Worm (Caenorhabditis elegans) whole organism, young adult: ENCODE data around the gene ZK121.2.

Source experiments
- C06A6.2 ChIP-seq: fragments of 200-800 bp; sonication (Bioruptor generic); conservative IDR thresholded peaks from 2 replicates; pipeline ENCODE4 v1.3.6; 2022; ENCODE audit warnings: missing genetic modification characterization, missing compliant biosample characterization
- C17E4.6 ChIP-seq: fragments of 200-800 bp; sonication (Bioruptor generic); IDR thresholded peaks from 2 replicates; pipeline ENCODE4 v1.3.6; 2022; ENCODE audit warnings: missing genetic modification reagents, missing genetic modification characterization, missing compliant biosample characterization
- F37B4.10 ChIP-seq: fragments of 200-800 bp; sonication (Bioruptor generic); IDR thresholded peaks from 2 replicates; pipeline ENCODE4 v1.3.6; 2022; ENCODE audit warnings: missing genetic modification characterization, missing compliant biosample characterization
- F52B5.7 ChIP-seq: sonication (generic microtip); optimal IDR thresholded peaks from 2 replicates; lab custom pipeline; 2016; ENCODE audit warnings: mild to moderate bottlenecking, missing genetic modification characterization, missing compliant biosample characterization
- F57C9.4 ChIP-seq: sonication (generic microtip); optimal IDR thresholded peaks from 2 replicates; lab custom pipeline; 2017; ENCODE audit warnings: mild to moderate bottlenecking, missing genetic modification characterization, missing compliant biosample characterization
- T26A5.8 ChIP-seq: sonication (generic microtip); optimal IDR thresholded peaks from 2 replicates; lab custom pipeline; 2016; ENCODE audit warnings: missing genetic modification characterization, missing compliant biosample characterization
- Y56A3A.18 ChIP-seq: fragments of 200-800 bp; sonication (Bioruptor generic); IDR thresholded peaks from 2 replicates; pipeline ENCODE4 v1.3.6; 2022; ENCODE audit warnings: missing genetic modification reagents, missing genetic modification characterization, missing compliant biosample characterization
- ZK185.1 ChIP-seq: sonication (generic microtip); optimal IDR thresholded peaks from 2 replicates; lab custom pipeline; 2016; ENCODE audit warnings: mild to moderate bottlenecking, missing genetic modification characterization, missing compliant biosample characterization; ENCODE audit not compliant: poor library complexity, severe bottlenecking
- aptf-2 ChIP-seq: fragments of 200-800 bp; sonication (Bioruptor generic); conservative IDR thresholded peaks from 2 replicates; pipeline ENCODE4 v1.3.6; 2022; ENCODE audit warnings: missing genetic modification reagents, missing genetic modification characterization, missing compliant biosample characterization
- attf-3 ChIP-seq: fragments of 200-800 bp; sonication (Bioruptor generic); conservative IDR thresholded peaks from 2 replicates; pipeline ENCODE4 v1.3.6; 2022; ENCODE audit warnings: missing genetic modification reagents, missing genetic modification characterization, missing compliant biosample characterization
- attf-5 ChIP-seq: fragments of 200-800 bp; sonication (Bioruptor generic); optimal IDR thresholded peaks from 2 replicates; lab custom pipeline; 2018; ENCODE audit warnings: mild to moderate bottlenecking, missing genetic modification characterization, missing compliant biosample characterization
- bed-2 ChIP-seq: fragments of 200-800 bp; sonication (Bioruptor generic); IDR thresholded peaks from 2 replicates; pipeline ENCODE4 v1.3.6; 2022; ENCODE audit warnings: missing genetic modification reagents, missing genetic modification characterization, missing compliant biosample characterization
- cebp-1 ChIP-seq, 2 experiments: fragments of 200-800 bp in 1 of 2; sonication (Bioruptor generic) in 1 of 2; sonication (generic microtip) in 1 of 2; IDR thresholded peaks in 1 of 2; optimal IDR thresholded peaks in 1 of 2; 2 replicates each; pipeline versions ENCODE4 v1.3.6 to Lab custom; 2017 to 2022; ENCODE audit warnings: missing compliant biosample characterization in 2 of 2, missing genetic modification characterization in 2 of 2, mild to moderate bottlenecking in 1 of 2, missing genetic modification reagents in 1 of 2, moderate library complexity in 1 of 2
- ceh-40 ChIP-seq: fragments of 200-800 bp; sonication (Bioruptor generic); IDR thresholded peaks from 2 replicates; pipeline ENCODE4 v1.3.6; 2022; ENCODE audit warnings: missing genetic modification characterization, missing compliant biosample characterization
- ceh-91 ChIP-seq: fragments of 200-800 bp; sonication (Bioruptor generic); IDR thresholded peaks from 2 replicates; pipeline ENCODE4 v1.3.6; 2022; ENCODE audit warnings: missing genetic modification reagents, missing genetic modification characterization, missing compliant biosample characterization
- chd-7 ChIP-seq: sonication (generic microtip); optimal IDR thresholded peaks from 2 replicates; lab custom pipeline; 2016; ENCODE audit warnings: mild to moderate bottlenecking, missing genetic modification characterization, moderate library complexity, missing compliant biosample characterization
- dpl-1 ChIP-seq: fragments of 150-350 bp; optimal IDR thresholded peaks from 2 replicates; lab custom pipeline; 2014; ENCODE audit warnings: missing biosample characterization, missing genetic modification reagents, missing genetic modification characterization
- efl-1 ChIP-seq: fragments of 150-350 bp; optimal IDR thresholded peaks from 2 replicates; lab custom pipeline; 2014; ENCODE audit warnings: missing biosample characterization, missing genetic modification reagents, missing genetic modification characterization
- egrh-3 ChIP-seq: fragments of 200-800 bp; sonication (Bioruptor generic); IDR thresholded peaks from 2 replicates; pipeline ENCODE4 v1.3.6; 2022; ENCODE audit warnings: missing genetic modification reagents, missing genetic modification characterization, missing compliant biosample characterization
- gei-17 ChIP-seq: fragments of 200-800 bp; sonication (Bioruptor generic); optimal IDR thresholded peaks from 2 replicates; lab custom pipeline; 2018; ENCODE audit warnings: mild to moderate bottlenecking, missing genetic modification characterization, missing compliant biosample characterization
- hmg-1.2 ChIP-seq: fragments of 200-800 bp; sonication (Bioruptor generic); IDR thresholded peaks from 2 replicates; pipeline ENCODE4 v1.3.6; 2022; ENCODE audit warnings: missing genetic modification reagents, missing genetic modification characterization, missing compliant biosample characterization
- hmg-20 ChIP-seq: fragments of 200-800 bp; sonication (Bioruptor generic); IDR thresholded peaks from 2 replicates; pipeline ENCODE4 v1.3.6; 2022; ENCODE audit warnings: missing genetic modification reagents, missing genetic modification characterization, missing compliant biosample characterization
- lag-1 ChIP-seq: fragments of 200-800 bp; sonication (Bioruptor generic); IDR thresholded peaks from 2 replicates; pipeline ENCODE4 v1.3.6; 2022; ENCODE audit warnings: missing genetic modification reagents, missing genetic modification characterization, missing compliant biosample characterization
- let-526 ChIP-seq: fragments of 200-800 bp; sonication (Bioruptor generic); IDR thresholded peaks from 2 replicates; pipeline ENCODE4 v1.3.6; 2022; ENCODE audit warnings: missing genetic modification reagents, missing genetic modification characterization, missing compliant biosample characterization
- let-607 ChIP-seq, 2 experiments: fragments of 200-800 bp in 1 of 2; sonication (Bioruptor generic) in 1 of 2; sonication (generic microtip) in 1 of 2; optimal IDR thresholded peaks; 2 replicates each; lab custom pipeline; 2016 to 2018; ENCODE audit warnings: mild to moderate bottlenecking in 2 of 2, missing compliant biosample characterization in 2 of 2, missing genetic modification characterization in 2 of 2, moderate library complexity in 2 of 2, missing genotype in 1 of 2
- lin-40 ChIP-seq: sonication (generic microtip); optimal IDR thresholded peaks from 2 replicates; lab custom pipeline; 2016; ENCODE audit warnings: missing genetic modification characterization, mild to moderate bottlenecking, missing compliant biosample characterization, missing genotype, missing genetic modification reagents
- lir-1 ChIP-seq: fragments of 200-800 bp; sonication (Bioruptor generic); conservative IDR thresholded peaks from 2 replicates; pipeline ENCODE4 v1.3.6; 2022; ENCODE audit warnings: missing genetic modification reagents, missing genetic modification characterization, missing compliant biosample characterization
- madf-10 ChIP-seq: sonication (generic microtip); optimal IDR thresholded peaks from 2 replicates; lab custom pipeline; 2016; ENCODE audit warnings: mild to moderate bottlenecking, missing genetic modification characterization, missing compliant biosample characterization
- madf-6 ChIP-seq: fragments of 200-800 bp; sonication (Bioruptor generic); IDR thresholded peaks from 2 replicates; pipeline ENCODE4 v1.3.6; 2022; ENCODE audit warnings: missing genetic modification reagents, missing genetic modification characterization, missing compliant biosample characterization
- mcd-1 ChIP-seq: fragments of 200-800 bp; sonication (Bioruptor generic); IDR thresholded peaks from 2 replicates; pipeline ENCODE4 v1.3.6; 2022; ENCODE audit warnings: missing genetic modification reagents, missing genetic modification characterization, missing compliant biosample characterization
- nfya-2 ChIP-seq: fragments of 200-800 bp; sonication (Bioruptor generic); IDR thresholded peaks from 2 replicates; pipeline ENCODE4 v1.3.6; 2022; ENCODE audit warnings: missing genetic modification reagents, missing genetic modification characterization, missing compliant biosample characterization
- nfyb-1 ChIP-seq: fragments of 200-800 bp; sonication (Bioruptor generic); IDR thresholded peaks from 2 replicates; pipeline ENCODE4 v1.3.6; 2022; ENCODE audit warnings: missing genetic modification reagents, missing genetic modification characterization, missing compliant biosample characterization
- pbrm-1 ChIP-seq: fragments of 200-800 bp; sonication (Bioruptor generic); IDR thresholded peaks from 2 replicates; pipeline ENCODE4 v1.3.6; 2022; ENCODE audit warnings: missing genetic modification reagents, missing genetic modification characterization, missing compliant biosample characterization
- pha-4 ChIP-seq: fragments of 150-350 bp; sonication (generic microtip); optimal IDR thresholded peaks from 2 replicates; lab custom pipeline; 2014; ENCODE audit warnings: missing biosample characterization, missing genetic modification reagents, missing genetic modification characterization
- rcor-1 ChIP-seq: fragments of 200-800 bp; sonication (Bioruptor generic); IDR thresholded peaks from 2 replicates; pipeline ENCODE4 v1.3.6; 2022; ENCODE audit warnings: missing genetic modification reagents, missing genetic modification characterization, missing compliant biosample characterization
- rec-8 ChIP-seq, 2 experiments: sonication (generic microtip); optimal IDR thresholded peaks; 2 replicates each; lab custom pipeline; 2016; ENCODE audit warnings: mild to moderate bottlenecking in 2 of 2, missing genetic modification characterization in 2 of 2, missing genetic modification reagents in 2 of 2, missing genotype in 2 of 2, missing biosample characterization in 1 of 2, missing compliant biosample characterization in 1 of 2, moderate library complexity in 1 of 2
- rpc-1 ChIP-seq, 2 experiments: fragments of 150-350 bp in 1 of 2; sonication (generic microtip) in 1 of 2; optimal IDR thresholded peaks; 2 replicates each; lab custom pipeline; 2014 to 2018; ENCODE audit warnings: missing biosample characterization in 1 of 2, missing genetic modification characterization in 1 of 2, missing genetic modification reagents in 1 of 2, missing genotype in 1 of 2
- snpc-1.1 ChIP-seq: sonication (generic microtip); optimal IDR thresholded peaks from 2 replicates; lab custom pipeline; 2017; ENCODE audit warnings: missing genetic modification characterization, mild to moderate bottlenecking, missing compliant biosample characterization, antibody characterized with exemption, moderate library complexity, missing genotype, missing genetic modification reagents; ENCODE audit not compliant: insufficient read depth
- snpc-4 ChIP-seq, 5 experiments: fragments of 150-350 bp in 1 of 5; sonication (generic microtip) in 4 of 5; optimal IDR thresholded peaks; 2 replicates each; lab custom pipeline; 2014 to 2018; ENCODE audit warnings: missing genetic modification characterization in 5 of 5, missing biosample characterization in 3 of 5, antibody characterized with exemption in 2 of 5, mild to moderate bottlenecking in 2 of 5, missing compliant biosample characterization in 2 of 5, missing genotype in 2 of 5, moderate library complexity in 2 of 5, missing genetic modification reagents in 1 of 5
- tbp1 ChIP-seq: fragments of 200-800 bp; sonication (Bioruptor generic); optimal IDR thresholded peaks from 2 replicates; lab custom pipeline; 2018; ENCODE audit warnings: mild to moderate bottlenecking, missing genetic modification characterization, missing compliant biosample characterization
- unc-130 ChIP-seq: sonication (generic microtip); optimal IDR thresholded peaks from 2 replicates; lab custom pipeline; 2016; ENCODE audit warnings: missing genetic modification reagents, missing genetic modification characterization, missing compliant biosample characterization
- zim-3 ChIP-seq: sonication (generic microtip); optimal IDR thresholded peaks from 2 replicates; lab custom pipeline; 2017; ENCODE audit warnings: mild to moderate bottlenecking, missing genetic modification characterization, moderate library complexity, missing compliant biosample characterization
- ztf-26 ChIP-seq: sonication (generic microtip); optimal IDR thresholded peaks from 2 replicates; lab custom pipeline; 2017; ENCODE audit warnings: missing genetic modification characterization, missing compliant biosample characterization
- ztf-28 ChIP-seq: fragments of 200-800 bp; sonication (Bioruptor generic); IDR thresholded peaks from 2 replicates; pipeline ENCODE4 v1.3.6; 2022; ENCODE audit warnings: missing genetic modification reagents, missing genetic modification characterization, missing compliant biosample characterization

Gene ZK121.2

ce11 chrIII:5349250-5349649, 7.8 kb downstream of the ZK121.2 start, which contains the start of gene thoc-5 (continued):
- no peak for TF ChIP-seq snpc-4 (GFP tag; optimal IDR thresholded peaks at IDR 0.05; lab: Kevin White, UChicago)
- peak in 1 of 4 experiments; percentile 12 for TF ChIP-seq snpc-4 (tag; optimal IDR thresholded peaks at IDR 0.05; lab: Kevin White, UChicago)
- peak; percentile 59; the same call in 1 of the 2 replicates for TF ChIP-seq hmg-20 (GFP tag; lab: Robert Waterston, UW)
- peak; percentile 84 for TF ChIP-seq lir-1
- TF ChIP-seq F52B5.7 (tag; lab: Kevin White, UChicago), result no peak
- no peak for TF ChIP-seq egrh-3
- no peak for TF ChIP-seq ztf-26 (tag; lab: Kevin White, UChicago)
- peak; percentile 69 for TF ChIP-seq let-526
- no peak for TF ChIP-seq nfya-2 (GFP tag; lab: Robert Waterston, UW)
- 0 out of 2 replicates have a peak, but pooled peaks have one; percentile 25 for TF ChIP-seq ztf-28 (GFP tag; lab: Robert Waterston, UW)
- TF ChIP-seq C17E4.6 (GFP tag; lab: Robert Waterston, UW), result no peak
- TF ChIP-seq rpc-1 (optimal IDR thresholded peaks at IDR 0.05; lab: Kevin White, UChicago), result no peak
- TF ChIP-seq rpc-1 (tag; optimal IDR thresholded peaks at IDR 0.05; lab: Kevin White, UChicago), result no peak
- TF ChIP-seq bed-2 (GFP tag; lab: Robert Waterston, UW), result peak; percentile 86
- TF ChIP-seq F37B4.10 (GFP tag; lab: Robert Waterston, UW), result no peak
- TF ChIP-seq rcor-1 (GFP tag; lab: Robert Waterston, UW), result peak; percentile 69
- TF ChIP-seq zim-3 (tag; lab: Kevin White, UChicago), result peak; percentile 32
- peak; percentile 75 for TF ChIP-seq aptf-2 (GFP tag; lab: Robert Waterston, UW)
- TF ChIP-seq tbp1 (GFP tag; lab: Kevin White, UChicago), result no peak
- 0 out of 2 replicates have a peak, but pooled peaks have one; percentile 74 for TF ChIP-seq lag-1 (GFP tag; lab: Robert Waterston, UW)
- no peak for TF ChIP-seq T26A5.8
- no peak for TF ChIP-seq ceh-91 (GFP tag; lab: Robert Waterston, UW)
- no peak for TF ChIP-seq gei-17 (GFP tag; lab: Kevin White, UChicago)
- peak; percentile 82 for TF ChIP-seq ZK185.1 (tag; lab: Kevin White, UChicago)
- no peak for TF ChIP-seq snpc-1.1 (tag; lab: Kevin White, UChicago)
- TF ChIP-seq F57C9.4 (tag; lab: Kevin White, UChicago), result no peak
- TF ChIP-seq dpl-1 (GFP tag; lab: Kevin White, UChicago), result peak; percentile 83
- TF ChIP-seq unc-130 (GFP tag; lab: Kevin White, UChicago), result peak; percentile 89
- peak; percentile 6 for TF ChIP-seq attf-5 (GFP tag; lab: Kevin White, UChicago)
- peak; percentile 26; the same call in 1 of the 2 replicates for TF ChIP-seq hmg-1.2 (GFP tag; lab: Robert Waterston, UW)
- no peak for TF ChIP-seq chd-7 (tag; lab: Kevin White, UChicago)
- no peak for TF ChIP-seq C06A6.2 (GFP tag; lab: Robert Waterston, UW)
- TF ChIP-seq ceh-40 (GFP tag; lab: Robert Waterston, UW), result 0 out of 2 replicates have a peak, but pooled peaks have one; percentile 43
- peak; percentile 45 to 56 for TF ChIP-seq rec-8 (tag; optimal IDR thresholded peaks at IDR 0.05; lab: Kevin White, UChicago)
- TF ChIP-seq madf-10 (tag; lab: Kevin White, UChicago), result peak; percentile 32
- TF ChIP-seq nfyb-1 (GFP tag; lab: Robert Waterston, UW), result peak; percentile 44; the same call in 1 of the 2 replicates
- peak; percentile 70 for TF ChIP-seq efl-1 (GFP tag; lab: Kevin White, UChicago)
- no peak for TF ChIP-seq pha-4 (tag; lab: Kevin White, UChicago)
- no peak for TF ChIP-seq cebp-1 (GFP tag; IDR thresholded peaks at IDR 0.05; lab: Robert Waterston, UW)
- TF ChIP-seq cebp-1 (tag; optimal IDR thresholded peaks at IDR 0.05; lab: Kevin White, UChicago), result peak; percentile 54
- peak in 1 of 2 experiments; percentile 56 for TF ChIP-seq let-607 (tag; optimal IDR thresholded peaks at IDR 0.05; lab: Kevin White, UChicago)
- peak; percentile 81 for TF ChIP-seq mcd-1
- peak; percentile 66 for TF ChIP-seq lin-40
- peak; percentile 61; the same call in 1 of the 2 replicates for TF ChIP-seq pbrm-1 (GFP tag; lab: Robert Waterston, UW)
- no peak for TF ChIP-seq Y56A3A.18 (GFP tag; lab: Robert Waterston, UW)
- peak; percentile 64; the same call in 1 of the 2 replicates for TF ChIP-seq attf-3 (GFP tag; lab: Robert Waterston, UW)
- peak; percentile 65; the same call in 1 of the 2 replicates for TF ChIP-seq madf-6
- TF ChIP-seq, all 124 proteins: peak for 42
